Worm (Caenorhabditis elegans) whole organism, L4 larva: ENCODE measurements around the gene glr-4.
A peak's percentile ranks its signal among the peaks of the same experiment; 100 is the strongest.

Experiments used
- F26F4.8 ChIP-seq: fragments of 200-800 bp; sonication (Bioruptor generic); conservative IDR thresholded peaks from 2 replicates; pipeline ENCODE4 v1.3.6; 2022; ENCODE audit warnings: missing genetic modification characterization, missing compliant biosample characterization
- F37D6.2 ChIP-seq: sonication (generic microtip); optimal IDR thresholded peaks from 2 replicates; lab custom pipeline; 2016; ENCODE audit warnings: mild to moderate bottlenecking, missing genetic modification characterization, missing compliant biosample characterization
- F49E8.2 ChIP-seq: sonication (generic microtip); optimal IDR thresholded peaks from 2 replicates; lab custom pipeline; 2016; ENCODE audit warnings: missing compliant biosample characterization, mild to moderate bottlenecking, missing genetic modification characterization, borderline replicate concordance
- T20F7.1 ChIP-seq: fragments of 200-800 bp; sonication (Bioruptor generic); optimal IDR thresholded peaks from 2 replicates; lab custom pipeline; 2018; ENCODE audit warnings: mild to moderate bottlenecking, missing genetic modification characterization, missing compliant biosample characterization
- Y75B8A.6 ChIP-seq: fragments of 200-800 bp; sonication (Bioruptor generic); IDR thresholded peaks from 2 replicates; pipeline ENCODE4 v1.3.6; 2022; ENCODE audit warnings: missing genetic modification reagents, missing genetic modification characterization, missing compliant biosample characterization
- ceh-28 ChIP-seq: fragments of 150-350 bp; optimal IDR thresholded peaks from 2 replicates; lab custom pipeline; 2014; ENCODE audit warnings: missing biosample characterization, missing genetic modification reagents, missing genetic modification characterization
- cey-2 ChIP-seq: sonication (generic microtip); optimal IDR thresholded peaks from 3 replicates; lab custom pipeline; 2017; ENCODE audit warnings: missing genetic modification characterization, mild to moderate bottlenecking, missing compliant biosample characterization, antibody characterized with exemption, borderline replicate concordance; ENCODE audit not compliant: insufficient read depth
- ctbp-1 ChIP-seq: fragments of 200-800 bp; sonication (Bioruptor generic); IDR thresholded peaks from 2 replicates; pipeline ENCODE4 v1.3.6; 2022; ENCODE audit warnings: missing genetic modification reagents, missing genetic modification characterization, missing compliant biosample characterization
- daf-12 ChIP-seq: fragments of 150-350 bp; optimal IDR thresholded peaks from 2 replicates; lab custom pipeline; 2014; ENCODE audit warnings: missing biosample characterization, missing genetic modification reagents, missing genetic modification characterization
- daf-16 ChIP-seq, 3 experiments: sonication (generic microtip); optimal IDR thresholded peaks; 2 replicates each; lab custom pipeline; 2016 to 2017; ENCODE audit warnings: missing genetic modification characterization in 3 of 3, missing genetic modification reagents in 3 of 3, mild to moderate bottlenecking in 2 of 3, missing compliant biosample characterization in 2 of 3, missing biosample characterization in 1 of 3, moderate library complexity in 1 of 3
- daf-8 ChIP-seq: fragments of 200-800 bp; sonication (Bioruptor generic); IDR thresholded peaks from 2 replicates; pipeline ENCODE4 v1.3.6; 2022; ENCODE audit warnings: missing genetic modification characterization, missing compliant biosample characterization
- dmd-6 ChIP-seq: fragments of 200-800 bp; sonication (Bioruptor generic); IDR thresholded peaks from 2 replicates; pipeline ENCODE4 v1.3.6; 2022; ENCODE audit warnings: missing genetic modification reagents, missing genetic modification characterization, missing compliant biosample characterization
- dve-1 ChIP-seq: sonication (generic microtip); optimal IDR thresholded peaks from 2 replicates; lab custom pipeline; 2017; ENCODE audit warnings: antibody characterized with exemption, mild to moderate bottlenecking, missing genetic modification characterization, missing compliant biosample characterization; ENCODE audit not compliant: insufficient read depth
- fos-1 ChIP-seq: fragments of 150-350 bp; optimal IDR thresholded peaks from 2 replicates; lab custom pipeline; 2014; ENCODE audit warnings: missing biosample characterization, missing genetic modification characterization
- hlh-11 ChIP-seq: fragments of 200-800 bp; sonication (Bioruptor generic); optimal IDR thresholded peaks from 2 replicates; lab custom pipeline; 2018; ENCODE audit warnings: mild to moderate bottlenecking, missing genetic modification characterization, missing compliant biosample characterization
- jun-1 ChIP-seq: fragments of 150-350 bp; optimal IDR thresholded peaks from 2 replicates; lab custom pipeline; 2014; ENCODE audit warnings: missing biosample characterization, missing genetic modification reagents, missing genetic modification characterization
- lin-1 ChIP-seq: fragments of 200-800 bp; sonication (Bioruptor generic); IDR thresholded peaks from 2 replicates; pipeline ENCODE4 v1.3.6; 2022; ENCODE audit warnings: missing genetic modification reagents, missing genetic modification characterization, missing compliant biosample characterization
- lin-39 ChIP-seq: fragments of 150-350 bp; optimal IDR thresholded peaks from 2 replicates; lab custom pipeline; 2014; ENCODE audit warnings: missing biosample characterization, missing genetic modification reagents, missing genetic modification characterization
- lir-3 ChIP-seq: sonication (generic microtip); optimal IDR thresholded peaks from 2 replicates; lab custom pipeline; 2016; ENCODE audit warnings: mild to moderate bottlenecking, missing genetic modification characterization, missing compliant biosample characterization
- lsy-2 ChIP-seq, 2 experiments: fragments of 150-350 bp in 1 of 2; sonication (generic microtip) in 1 of 2; optimal IDR thresholded peaks; 2 replicates each; lab custom pipeline; 2014 to 2017; ENCODE audit warnings: missing biosample characterization in 2 of 2, missing genetic modification characterization in 2 of 2
- madf-9 ChIP-seq: fragments of 200-800 bp; sonication (Bioruptor generic); conservative IDR thresholded peaks from 2 replicates; pipeline ENCODE4 v1.3.6; 2022; ENCODE audit warnings: missing genetic modification reagents, missing genetic modification characterization, missing compliant biosample characterization
- mdl-1 ChIP-seq, 2 experiments: fragments of 150-350 bp in 1 of 2; sonication (generic microtip) in 1 of 2; optimal IDR thresholded peaks; 2 replicates each; lab custom pipeline; 2014 to 2017; ENCODE audit warnings: missing biosample characterization in 2 of 2, missing genetic modification characterization in 2 of 2
- mep-1 ChIP-seq: fragments of 150-350 bp; sonication (generic microtip); optimal IDR thresholded peaks from 3 replicates; lab custom pipeline; 2014; ENCODE audit warnings: missing biosample characterization, missing genetic modification characterization
- mes-2 ChIP-seq: sonication (generic microtip); optimal IDR thresholded peaks from 2 replicates; lab custom pipeline; 2016; ENCODE audit warnings: missing genotype, mild to moderate bottlenecking, missing genetic modification characterization, missing compliant biosample characterization; ENCODE audit not compliant: poor library complexity, severe bottlenecking
- mxl-2 ChIP-seq: fragments of 200-800 bp; sonication (Bioruptor generic); conservative IDR thresholded peaks from 2 replicates; pipeline ENCODE4 v1.3.6; 2022; ENCODE audit warnings: missing genetic modification reagents, missing genetic modification characterization, missing compliant biosample characterization
- mxl-3 ChIP-seq: fragments of 200-800 bp; sonication (Bioruptor generic); optimal IDR thresholded peaks from 2 replicates; lab custom pipeline; 2018; ENCODE audit warnings: mild to moderate bottlenecking, missing genetic modification characterization, missing compliant biosample characterization
- nhr-102 ChIP-seq: sonication (generic microtip); optimal IDR thresholded peaks from 2 replicates; lab custom pipeline; 2016; ENCODE audit warnings: mild to moderate bottlenecking, missing genetic modification characterization, moderate library complexity, missing compliant biosample characterization
- nhr-111 ChIP-seq: fragments of 200-800 bp; sonication (Bioruptor generic); optimal IDR thresholded peaks from 2 replicates; lab custom pipeline; 2018; ENCODE audit warnings: mild to moderate bottlenecking, missing genetic modification characterization, missing compliant biosample characterization
- nhr-28 ChIP-seq: fragments of 150-350 bp; optimal IDR thresholded peaks from 2 replicates; lab custom pipeline; 2014; ENCODE audit warnings: missing biosample characterization, missing genetic modification characterization
- nhr-48 ChIP-seq: sonication (generic microtip); optimal IDR thresholded peaks from 2 replicates; lab custom pipeline; 2016; ENCODE audit warnings: mild to moderate bottlenecking, missing genetic modification characterization, missing compliant biosample characterization
- nhr-77 ChIP-seq: fragments of 150-350 bp; optimal IDR thresholded peaks from 2 replicates; lab custom pipeline; 2014; ENCODE audit warnings: missing biosample characterization, missing genetic modification characterization
- pha-4 ChIP-seq, 2 experiments: fragments of 150-350 bp in 1 of 2; fragments of 200-800 bp in 1 of 2; sonication (Bioruptor generic) in 1 of 2; IDR thresholded peaks in 1 of 2; optimal IDR thresholded peaks in 1 of 2; 2 replicates each; pipeline versions ENCODE4 v1.3.6 to Lab custom; 2014 to 2022; ENCODE audit warnings: missing genetic modification characterization in 2 of 2, missing genetic modification reagents in 2 of 2, missing biosample characterization in 1 of 2, missing compliant biosample characterization in 1 of 2
- php-3 ChIP-seq: fragments of 200-800 bp; sonication (Bioruptor generic); IDR thresholded peaks from 2 replicates; pipeline ENCODE4 v1.3.6; 2022; ENCODE audit warnings: missing genetic modification reagents, missing genetic modification characterization, missing compliant biosample characterization
- pqm-1 ChIP-seq: sonication (generic microtip); optimal IDR thresholded peaks from 2 replicates; lab custom pipeline; 2017; ENCODE audit warnings: missing biosample characterization, missing genetic modification characterization
- set-16 ChIP-seq: fragments of 200-800 bp; sonication (Bioruptor generic); IDR thresholded peaks from 2 replicates; pipeline ENCODE4 v1.3.6; 2022; ENCODE audit warnings: missing genetic modification reagents, missing genetic modification characterization, missing compliant biosample characterization
- skn-1 ChIP-seq: fragments of 150-350 bp; optimal IDR thresholded peaks from 2 replicates; lab custom pipeline; 2014; ENCODE audit warnings: missing biosample characterization, missing genetic modification characterization
- spr-3 ChIP-seq: fragments of 200-800 bp; sonication (Bioruptor generic); optimal IDR thresholded peaks from 2 replicates; lab custom pipeline; 2018; ENCODE audit warnings: mild to moderate bottlenecking, missing genetic modification characterization, missing compliant biosample characterization
- tra-1 ChIP-seq: fragments of 200-800 bp; sonication (Bioruptor generic); IDR thresholded peaks from 2 replicates; pipeline ENCODE4 v1.3.6; 2022; ENCODE audit warnings: missing genetic modification reagents, missing genetic modification characterization, missing compliant biosample characterization
- unc-62 ChIP-seq, 3 experiments: fragments of 150-350 bp in 1 of 3; sonication (generic microtip); optimal IDR thresholded peaks in 2 of 3; peaks in 1 of 3; 1 replicate in 1 of 3; 2 replicates in 2 of 3; lab custom pipeline; 2014 to 2017; ENCODE audit warnings: missing biosample characterization in 3 of 3, missing genetic modification characterization in 3 of 3, missing genetic modification reagents in 3 of 3, missing genotype in 1 of 3
- vab-7 ChIP-seq: fragments of 200-800 bp; sonication (Bioruptor generic); IDR thresholded peaks from 2 replicates; pipeline ENCODE4 v1.3.6; 2022; ENCODE audit warnings: missing genetic modification reagents, missing genetic modification characterization, missing compliant biosample characterization
- zfp-2 ChIP-seq: sonication (generic microtip); optimal IDR thresholded peaks from 2 replicates; lab custom pipeline; 2016; ENCODE audit warnings: mild to moderate bottlenecking, missing genetic modification characterization, missing compliant biosample characterization
- ztf-7 ChIP-seq: fragments of 150-350 bp; optimal IDR thresholded peaks from 2 replicates; lab custom pipeline; 2014; ENCODE audit warnings: missing biosample characterization, missing genetic modification characterization

Gene glr-4

ce11 chrII:7810162-7810868 is 16.2 kb upstream of the glr-4 start (continued):
- no peak for TF ChIP-seq nhr-111 (GFP tag; lab: Kevin White, UChicago)

DNA sequence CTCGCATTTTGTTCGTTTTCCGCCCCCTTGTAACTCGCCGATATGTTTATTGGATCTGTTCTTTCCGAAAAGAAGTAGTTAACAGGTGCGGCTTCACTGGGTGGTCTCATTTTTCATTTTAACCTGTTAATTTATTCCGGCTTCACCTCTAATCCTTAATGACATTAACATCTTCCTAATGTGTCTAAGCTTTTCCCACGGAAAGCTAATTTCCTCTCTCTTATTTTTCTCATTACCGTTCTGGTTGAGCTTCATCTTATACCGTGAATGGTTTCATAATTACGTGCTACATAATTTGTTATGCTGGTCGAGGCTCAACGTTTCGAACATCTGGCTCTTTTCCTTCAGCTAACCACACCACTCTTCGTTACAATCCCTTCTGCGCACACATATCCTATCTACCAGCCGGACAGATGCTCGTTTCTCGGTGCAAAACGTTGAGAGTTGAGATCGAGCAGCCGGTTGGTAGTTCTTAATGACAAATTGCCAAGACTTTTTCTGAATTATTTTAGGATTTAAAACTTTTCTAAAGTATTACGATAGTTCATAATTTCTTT is 15.3 kb upstream of the glr-4 start:
- TF ChIP-seq lin-1 (GFP tag; lab: Robert Waterston, UW) (no peak), mxl-3 (no peak), F37D6.2 (tag; lab: Kevin White, UChicago) (no peak), Y75B8A.6 (no peak), set-16 (no peak), daf-16 (GFP tag; optimal IDR thresholded peaks at IDR 0.05; lab: Kevin White, UChicago) (no peak), daf-16 (tag; optimal IDR thresholded peaks at IDR 0.05; lab: Kevin White, UChicago) (no peak), vab-7 (GFP tag; lab: Robert Waterston, UW) (no peak), mxl-2 (GFP tag; lab: Robert Waterston, UW) (no peak), ctbp-1 (GFP tag; lab: Robert Waterston, UW) (no peak), cey-2 (tag; lab: Kevin White, UChicago) (no peak), F26F4.8 (GFP tag; lab: Robert Waterston, UW) (no peak), fos-1 (tag; lab: Kevin White, UChicago) (no peak), ztf-7 (tag; lab: Kevin White, UChicago) (no peak), lsy-2 (tag; optimal IDR thresholded peaks at IDR 0.05; lab: Kevin White, UChicago) (no peak), daf-12 (no peak), spr-3 (no peak), lin-39 (tag; lab: Kevin White, UChicago) (no peak), lir-3 (tag; lab: Kevin White, UChicago) (no peak)

ce11 chrII:7808950-7809349 is 14.8 kb upstream of the glr-4 start:
- peak; percentile 22 for TF ChIP-seq jun-1 (tag; lab: Kevin White, UChicago)
- peak; percentile 33 for TF ChIP-seq nhr-77 (tag; lab: Kevin White, UChicago)
- no peak for TF ChIP-seq zfp-2
- peak; percentile 78 for TF ChIP-seq nhr-28 (tag; lab: Kevin White, UChicago)
- peak; percentile 10 for TF ChIP-seq cey-2 (tag; lab: Kevin White, UChicago)
- peak; percentile 23 for TF ChIP-seq mep-1
- peak; percentile 40; the same call in 1 of the 2 replicates for TF ChIP-seq lin-1 (GFP tag; lab: Robert Waterston, UW)
- TF ChIP-seq dmd-6 (GFP tag; lab: Robert Waterston, UW), result peak; percentile 86
- TF ChIP-seq unc-62 (GFP tag; optimal IDR thresholded peaks at IDR 0.05 in 1 of 2; lab: Kevin White, UChicago), result peak in 1 of 2 experiments; percentile 93
- TF ChIP-seq unc-62 (tag; optimal IDR thresholded peaks at IDR 0.05; lab: Kevin White, UChicago), result no peak
- 0 out of 2 replicates have a peak, but pooled peaks have one; percentile 13 for TF ChIP-seq madf-9 (GFP tag; lab: Robert Waterston, UW)
- TF ChIP-seq vab-7 (GFP tag; lab: Robert Waterston, UW), result no peak
- TF ChIP-seq T20F7.1, result peak; percentile 8
- no peak for TF ChIP-seq daf-8 (GFP tag; lab: Robert Waterston, UW)
- TF ChIP-seq hlh-11 (tag; lab: Kevin White, UChicago), result peak; percentile 87
- TF ChIP-seq ceh-28 (tag; lab: Kevin White, UChicago), result no peak
- TF ChIP-seq tra-1 (GFP tag; lab: Robert Waterston, UW), result peak; percentile 84; the same call in 1 of the 2 replicates
- peak; percentile 52; the same call in 1 of the 2 replicates for TF ChIP-seq pha-4 (GFP tag; IDR thresholded peaks at IDR 0.05; lab: Robert Waterston, UW)
- TF ChIP-seq pha-4 (tag; optimal IDR thresholded peaks at IDR 0.05; lab: Kevin White, UChicago), result no peak
- TF ChIP-seq pqm-1 (tag; lab: Kevin White, UChicago), result peak; percentile 95
- TF ChIP-seq dve-1 (tag; lab: Kevin White, UChicago), result peak; percentile 70
- peak; percentile 56 for TF ChIP-seq mxl-3
- peak in 1 of 2 experiments; percentile 27 for TF ChIP-seq daf-16 (GFP tag; optimal IDR thresholded peaks at IDR 0.05; lab: Kevin White, UChicago)
- peak; percentile 42 for TF ChIP-seq daf-16 (tag; optimal IDR thresholded peaks at IDR 0.05; lab: Kevin White, UChicago)
- peak; percentile 16 for TF ChIP-seq nhr-102 (tag; lab: Kevin White, UChicago)
- no peak for TF ChIP-seq nhr-111 (GFP tag; lab: Kevin White, UChicago)
- peak; percentile 68 for TF ChIP-seq nhr-48
- peak; percentile 72; the same call in 1 of the 2 replicates for TF ChIP-seq php-3
- TF ChIP-seq skn-1 (tag; lab: Kevin White, UChicago), result no peak
- no peak for TF ChIP-seq F49E8.2 (tag; lab: Kevin White, UChicago)
- peak; percentile 17 for TF ChIP-seq mes-2 (tag; lab: Kevin White, UChicago)
- TF ChIP-seq mdl-1 (tag; optimal IDR thresholded peaks at IDR 0.05; lab: Kevin White, UChicago), result peak in 1 of 2 experiments; percentile 31
